Fruit fly (Drosophila melanogaster) whole organism, embryonic: ENCODE data around the gene SmD1.

ENCODE experiments used
- CG12391 ChIP-seq: fragments of 200-800 bp; sonication (Bioruptor generic); optimal IDR thresholded peaks from 3 replicates; lab custom pipeline; 2018; ENCODE audit warnings: missing biosample characterization, mild to moderate bottlenecking, missing genetic modification characterization, moderate library complexity
- CG14050 ChIP-seq: fragments of 200-800 bp; sonication (Bioruptor generic); IDR thresholded peaks from 3 replicates; pipeline ENCODE4 v1.3.6; 2022; ENCODE audit warnings: missing biosample characterization, missing genetic modification characterization
- CG17328 ChIP-seq: fragments of 200-800 bp; sonication (Bioruptor generic); IDR thresholded peaks from 2 replicates; pipeline ENCODE4 v1.3.6; 2022; ENCODE audit warnings: missing biosample characterization, missing genetic modification characterization
- CG17361 ChIP-seq: fragments of 200-800 bp; sonication (Bioruptor generic); IDR thresholded peaks from 3 replicates; pipeline ENCODE4 v1.3.6; 2022; ENCODE audit warnings: missing biosample characterization, missing genetic modification characterization
- CG2202 ChIP-seq: fragments of 200-800 bp; sonication (Bioruptor generic); optimal IDR thresholded peaks from 2 replicates; lab custom pipeline; 2018; ENCODE audit warnings: missing biosample characterization, mild to moderate bottlenecking, missing genetic modification characterization
- CG30431 ChIP-seq: fragments of 200-800 bp; sonication (Bioruptor generic); optimal IDR thresholded peaks from 2 replicates; lab custom pipeline; 2017; ENCODE audit warnings: missing biosample characterization, missing genetic modification characterization
- CG4424 ChIP-seq: fragments of 200-800 bp; sonication (Bioruptor generic); optimal IDR thresholded peaks from 3 replicates; lab custom pipeline; 2016; ENCODE audit warnings: missing biosample characterization, missing genetic modification characterization
- CG6765 ChIP-seq: fragments of 200-800 bp; sonication (Bioruptor generic); optimal IDR thresholded peaks from 3 replicates; lab custom pipeline; 2017; ENCODE audit warnings: missing biosample characterization, mild to moderate bottlenecking, missing genetic modification characterization
- CG8944 ChIP-seq: fragments of 200-800 bp; sonication (Bioruptor generic); optimal IDR thresholded peaks from 3 replicates; lab custom pipeline; 2016; ENCODE audit warnings: missing biosample characterization, missing genetic modification characterization
- HHEX ChIP-seq: fragments of 200-800 bp; sonication (Bioruptor generic); optimal IDR thresholded peaks from 3 replicates; lab custom pipeline; 2017; ENCODE audit warnings: missing biosample characterization, mild to moderate bottlenecking, missing genetic modification characterization, missing genetic modification reagents
- Nf-YA ChIP-seq: fragments of 200-800 bp; sonication (Bioruptor generic); IDR thresholded peaks from 2 replicates; pipeline ENCODE4 v1.3.6; 2022; ENCODE audit warnings: missing biosample characterization, missing genetic modification characterization
- Sry-δ ChIP-seq: fragments of 200-800 bp; sonication (Bioruptor generic); optimal IDR thresholded peaks from 2 replicates; lab custom pipeline; 2016; ENCODE audit warnings: missing biosample characterization, missing genetic modification characterization
- fd3F ChIP-seq: fragments of 200-800 bp; sonication (Bioruptor generic); optimal IDR thresholded peaks from 2 replicates; lab custom pipeline; 2018; ENCODE audit warnings: missing biosample characterization, mild to moderate bottlenecking, missing genetic modification characterization, moderate library complexity
- gsb ChIP-seq: fragments of 200-800 bp; sonication (Bioruptor generic); IDR thresholded peaks from 2 replicates; pipeline ENCODE4 v1.3.6; 2022; ENCODE audit warnings: missing biosample characterization, missing genetic modification characterization
- gsb-n ChIP-seq: fragments of 200-800 bp; sonication (Bioruptor generic); optimal IDR thresholded peaks from 3 replicates; lab custom pipeline; 2018; ENCODE audit warnings: missing biosample characterization, mild to moderate bottlenecking, missing genetic modification characterization
- insv ChIP-seq, 2 experiments: fragments of 200-800 bp; sonication (Bioruptor generic); optimal IDR thresholded peaks; 3 replicates each; lab custom pipeline; 2016 to 2018; ENCODE audit warnings: missing biosample characterization in 2 of 2, missing genetic modification characterization in 2 of 2
- nmo ChIP-seq: fragments of 200-800 bp; sonication (Bioruptor generic); optimal IDR thresholded peaks from 2 replicates; lab custom pipeline; 2018; ENCODE audit warnings: missing biosample characterization, mild to moderate bottlenecking, missing genetic modification characterization, moderate library complexity
- nom ChIP-seq: fragments of 200-800 bp; sonication (Bioruptor generic); optimal IDR thresholded peaks from 2 replicates; lab custom pipeline; 2017; ENCODE audit warnings: missing biosample characterization, missing genetic modification characterization, mild to moderate bottlenecking, moderate library complexity, missing genetic modification reagents
- prd ChIP-seq, 3 experiments: fragments of >200 bp in 2 of 3; fragments of 200-800 bp in 1 of 3; sonication (Bioruptor generic) in 1 of 3; optimal IDR thresholded peaks in 2 of 3; IDR thresholded peaks in 1 of 3; 2 replicates in 2 of 3; 3 replicates in 1 of 3; pipeline versions ENCODE4 v1.3.6 to Lab custom; 2017 to 2022; ENCODE audit warnings: missing biosample characterization in 1 of 3, missing genetic modification characterization in 1 of 3
- salm ChIP-seq: fragments of 200-800 bp; sonication (Bioruptor generic); optimal IDR thresholded peaks from 2 replicates; lab custom pipeline; 2018; ENCODE audit warnings: missing biosample characterization, mild to moderate bottlenecking, missing genetic modification characterization
- sob ChIP-seq: fragments of 200-800 bp; sonication (Bioruptor generic); IDR thresholded peaks from 2 replicates; pipeline ENCODE4 v1.3.6; 2022; ENCODE audit warnings: missing biosample characterization, missing genetic modification characterization

The SmD1 gene

dm6 chr3L:12684690-12685089 is 49.7 kb downstream of the SmD1 start (continued):
- peak in 1 of 2 experiments; percentile 58 for TF ChIP-seq insv (GFP tag; optimal IDR thresholded peaks at IDR 0.05; lab: Kevin White, UChicago)
- TF ChIP-seq fd3F (GFP tag; lab: Kevin White, UChicago), result no peak
- peak; percentile 59 for TF ChIP-seq gsb-n (tag; lab: Kevin White, UChicago)
- TF ChIP-seq CG17361, result 0 out of 3 replicates have a peak, but pooled peaks have one; percentile 19
- no peak for TF ChIP-seq gsb
- TF ChIP-seq CG12391, result peak; percentile 18
- peak; percentile 34 for TF ChIP-seq salm (tag; lab: Kevin White, UChicago)
- no peak for TF ChIP-seq sob (GFP tag; lab: Robert Waterston, UW)
- TF ChIP-seq HHEX (GFP tag; lab: Kevin White, UChicago), result peak; percentile 29
- TF ChIP-seq prd (optimal IDR thresholded peaks at IDR 0.05; lab: Kevin White, UChicago), result no peak
- 0 out of 3 replicates have a peak, but pooled peaks have one; percentile 31 for TF ChIP-seq prd (GFP tag; IDR thresholded peaks at IDR 0.05; lab: Robert Waterston, UW)
- TF ChIP-seq CG2202, result peak; percentile 83
- TF ChIP-seq CG30431 (GFP tag; lab: Kevin White, UChicago), result peak; percentile 13
- TF ChIP-seq nom (GFP tag; lab: Kevin White, UChicago), result no peak
- TF ChIP-seq CG8944 (GFP tag; lab: Kevin White, UChicago), result peak; percentile 24
- TF ChIP-seq nmo (GFP tag; lab: Kevin White, UChicago), result no peak
- TF ChIP-seq Sry-δ (GFP tag; lab: Kevin White, UChicago), result no peak
- TF ChIP-seq CG14050, result no peak
- TF ChIP-seq Nf-YA (GFP tag; lab: Robert Waterston, UW), result 0 out of 2 replicates have a peak, but pooled peaks have one; percentile 12
- no peak for TF ChIP-seq CG6765 (GFP tag; lab: Kevin White, UChicago)
- no peak for TF ChIP-seq CG4424 (GFP tag; lab: Kevin White, UChicago)
- peak; percentile 36; the same call in 1 of the 2 replicates for TF ChIP-seq CG17328 (GFP tag; lab: Robert Waterston, UW)
